Worm (Caenorhabditis elegans): ENCODE results near the gene Y67D8C.2.

DNA sequence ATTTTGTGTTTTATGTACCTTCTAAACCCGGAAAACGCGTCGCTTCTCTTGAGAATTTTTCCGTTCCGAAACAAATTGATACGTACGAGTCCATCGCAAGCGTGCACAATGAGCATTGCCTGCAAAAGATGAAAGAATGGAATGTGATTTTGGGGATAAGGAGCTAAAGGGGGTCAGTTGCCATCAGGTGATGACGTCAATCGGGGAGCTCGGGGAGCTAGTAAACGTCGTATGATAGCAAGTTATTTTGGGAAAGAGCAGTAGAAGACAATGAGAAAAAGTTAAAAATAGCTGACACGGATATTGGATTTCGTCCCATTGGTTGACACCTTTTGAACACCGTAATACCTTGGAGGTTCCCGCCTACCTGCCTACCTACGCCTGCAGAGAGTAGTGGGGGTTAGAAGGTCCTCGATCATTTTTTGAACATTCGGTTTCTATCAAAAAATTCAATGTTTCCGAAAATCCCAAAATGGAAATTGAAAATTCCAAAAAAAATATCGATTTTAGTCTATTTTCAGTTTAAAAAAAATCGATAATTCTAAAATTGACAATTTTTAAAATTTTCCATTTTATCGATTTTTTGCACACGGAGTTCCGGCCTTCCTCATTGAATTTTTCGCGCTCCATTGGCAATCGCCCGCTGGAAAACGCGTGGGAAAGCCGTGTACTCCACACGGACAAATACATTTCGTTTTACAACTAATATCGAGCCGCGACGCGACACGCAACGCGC, 46.1 kb upstream of the Y67D8C.2 start:
- TF ChIP-seq zag-1 (tag; optimal IDR thresholded peaks at IDR 0.05), result no peak
- no peak for TF ChIP-seq snpc-4 (tag; optimal IDR thresholded peaks at IDR 0.05)
- TF ChIP-seq ZK546.5 (tag; optimal IDR thresholded peaks at IDR 0.05), result no peak
- TF ChIP-seq nhr-12 (tag; optimal IDR thresholded peaks at IDR 0.05), result no peak
- no peak for TF ChIP-seq lin-11 (tag; optimal IDR thresholded peaks at IDR 0.05)
- no peak for TF ChIP-seq unc-62 (GFP tag; optimal IDR thresholded peaks at IDR 0.05)
- no peak for TF ChIP-seq lin-13 (GFP tag; optimal IDR thresholded peaks at IDR 0.05)
- no peak for TF ChIP-seq lin-39 (tag; optimal IDR thresholded peaks at IDR 0.05)
- no peak for TF ChIP-seq mab-5 (tag; optimal IDR thresholded peaks at IDR 0.05)
- TF ChIP-seq mdl-1 (tag; optimal IDR thresholded peaks at IDR 0.05), result no peak
- TF ChIP-seq gmeb-1 (tag; optimal IDR thresholded peaks at IDR 0.05), result no peak
- no peak for TF ChIP-seq R02D3.7 (tag; optimal IDR thresholded peaks at IDR 0.05)
- TF ChIP-seq ceh-16 (tag; optimal IDR thresholded peaks at IDR 0.05), result no peak

Data from whole organism, L2 larva.